Worm (Caenorhabditis elegans): Measurements from ENCODE around the gene irld-55.

irld-55 gene

DNA sequence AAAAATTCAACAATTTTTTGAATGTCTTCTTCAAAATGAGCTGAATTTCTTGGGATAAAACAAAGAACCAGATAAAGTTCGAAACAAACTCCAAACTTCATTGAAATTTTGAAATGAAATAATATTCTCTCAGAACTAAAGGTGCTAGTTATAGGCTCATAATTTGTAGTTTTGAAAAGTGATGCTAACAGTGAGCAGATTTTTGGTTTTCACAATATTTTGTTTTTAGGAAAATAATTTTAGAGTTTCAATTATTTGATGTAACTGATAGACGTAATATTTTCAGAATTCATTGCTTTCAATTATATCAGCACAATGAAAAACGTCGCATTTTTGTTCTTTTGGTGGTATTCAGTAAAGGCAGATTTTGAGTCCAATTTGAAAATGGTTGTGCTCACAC is at the start of gene irld-55, which contains the start of gene irld-56:
irld-55 (plus strand) TSS at position 316 of the 400 bp plus-strand sequence.
irld-56 (minus strand) TSS at position 101 of the 400 bp plus-strand sequence.
- no peak for TF ChIP-seq unc-62 (GFP tag; optimal IDR thresholded peaks at IDR 0.05)

ce11 chrIV:13979797-13980459 is 40.1 kb upstream of the irld-55 start, which contains the start of gene dnbp-1:
Gene dnbp-1, minus strand, starts transcription at chrIV:13979847.
- TF ChIP-seq unc-62 (GFP tag; optimal IDR thresholded peaks at IDR 0.05): no peak

DNA sequence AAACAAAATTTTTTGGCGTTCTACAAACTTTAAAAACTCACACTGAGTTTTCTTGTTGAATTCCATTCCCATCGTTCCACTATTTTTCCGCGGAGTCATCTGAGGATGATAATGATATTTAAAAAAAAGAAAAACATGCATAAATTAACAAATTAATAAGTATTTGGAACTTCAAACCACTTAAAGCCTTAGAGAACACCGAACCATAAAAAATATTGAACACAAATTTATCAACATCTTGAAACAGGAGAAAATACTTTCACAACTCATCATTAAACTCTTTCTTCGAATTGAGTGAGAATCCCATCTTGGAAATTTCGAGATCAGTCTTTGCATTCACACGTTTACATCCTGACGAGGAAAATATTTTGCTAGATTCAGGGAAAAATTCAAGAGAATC is 37.6 kb upstream of the irld-55 start, which contains the start of gene gei-18:
gei-18 (minus strand) TSS at position 101 of the 400 bp plus-strand sequence.
- TF ChIP-seq unc-62 (GFP tag; optimal IDR thresholded peaks at IDR 0.05): no peak

DNA sequence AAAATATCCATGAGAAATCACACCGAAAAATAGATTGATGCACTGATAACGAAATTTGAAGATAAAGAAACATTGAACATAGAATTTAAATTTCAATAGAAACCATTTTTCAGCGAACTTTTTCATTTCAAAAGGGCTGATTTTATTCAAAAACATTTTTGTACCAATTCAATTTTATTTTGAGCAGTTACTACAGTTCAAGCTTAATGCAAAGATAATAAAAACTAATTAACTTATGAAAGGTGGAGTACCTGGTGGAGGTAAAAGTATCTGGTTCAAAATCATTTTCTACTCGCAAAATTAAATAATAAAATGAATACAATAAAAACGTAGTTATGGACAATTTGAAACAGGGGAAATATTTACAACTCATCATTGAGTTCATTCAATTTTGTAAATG is 36.0 kb upstream of the irld-55 start, which contains the start of gene tor-2:
tor-2 (minus strand) TSS at position 101 of the 400 bp plus-strand sequence.
- no peak for TF ChIP-seq unc-62 (GFP tag; optimal IDR thresholded peaks at IDR 0.05)

DNA sequence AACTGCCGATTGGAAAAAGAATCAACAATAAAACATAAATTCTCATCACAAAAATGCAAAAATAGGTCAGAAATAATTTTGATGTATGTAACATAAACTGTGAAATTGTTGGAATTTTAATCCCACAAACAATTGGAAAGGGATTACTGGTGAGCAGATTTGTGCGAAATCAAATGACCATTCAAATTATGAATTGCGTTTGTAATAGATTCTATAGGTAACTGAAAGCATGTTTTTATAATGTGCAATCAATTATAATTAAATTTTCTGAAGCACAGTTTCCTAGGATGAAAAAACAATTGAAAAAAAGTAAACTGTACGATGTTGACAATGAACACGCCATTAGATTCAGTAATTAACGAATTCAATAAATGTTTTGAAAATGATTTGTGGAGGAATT is 34.3 kb upstream of the irld-55 start, which contains the start of gene tor-1:
tor-1 (minus strand) TSS at position 101 of the 400 bp plus-strand sequence.
- TF ChIP-seq unc-62 (GFP tag; optimal IDR thresholded peaks at IDR 0.05): no peak

ce11 chrIV:13988781-13989180 is 31.2 kb upstream of the irld-55 start, which contains the start of gene egl-23:
Gene egl-23, plus strand, starts transcription at chrIV:13989081.
- no peak for TF ChIP-seq unc-62 (GFP tag; optimal IDR thresholded peaks at IDR 0.05)

DNA sequence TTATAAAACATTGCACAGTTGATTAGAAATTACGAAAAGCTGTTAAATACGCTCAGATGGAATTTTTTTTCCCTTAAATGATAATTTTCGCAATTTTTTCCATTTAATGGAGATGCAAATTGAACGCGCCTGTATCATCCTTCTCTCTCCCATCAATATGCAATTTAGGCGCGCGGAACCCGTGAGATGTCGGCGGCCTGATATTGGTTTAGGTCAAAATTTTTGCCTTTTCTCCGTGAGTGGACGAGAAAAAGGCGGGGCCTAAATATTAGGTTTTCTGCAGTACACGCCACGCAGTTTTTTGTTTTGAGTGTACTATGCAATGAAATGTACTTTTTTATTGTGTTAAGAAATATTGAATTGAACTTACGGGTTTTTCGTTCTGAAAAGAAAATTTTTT is 30.1 kb upstream of the irld-55 start:
- TF ChIP-seq unc-62 (GFP tag; optimal IDR thresholded peaks at IDR 0.05): no peak

ce11 chrIV:14001782-14002181 is 18.2 kb upstream of the irld-55 start:
- TF ChIP-seq unc-62 (GFP tag; optimal IDR thresholded peaks at IDR 0.05): no peak

DNA sequence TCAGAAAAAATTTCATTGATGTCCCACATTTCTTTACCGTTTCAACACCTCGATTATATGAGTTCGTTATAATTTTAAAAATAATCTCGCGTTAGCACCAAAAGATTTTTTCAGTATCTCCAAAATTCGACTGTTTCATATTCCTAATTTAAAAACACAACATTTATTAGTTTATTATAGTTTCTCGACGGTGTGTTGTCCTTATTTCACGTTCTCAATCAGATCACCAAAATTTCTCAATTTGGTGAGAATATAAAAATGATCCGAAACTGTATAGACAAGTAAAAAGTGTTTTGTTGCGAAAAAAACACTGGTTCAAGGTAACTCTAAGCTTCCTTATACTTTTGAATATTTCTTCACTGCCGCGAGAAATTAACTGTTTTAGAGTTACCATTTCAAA is 11.3 kb upstream of the irld-55 start:
- TF ChIP-seq unc-62 (GFP tag; optimal IDR thresholded peaks at IDR 0.05): no peak

DNA sequence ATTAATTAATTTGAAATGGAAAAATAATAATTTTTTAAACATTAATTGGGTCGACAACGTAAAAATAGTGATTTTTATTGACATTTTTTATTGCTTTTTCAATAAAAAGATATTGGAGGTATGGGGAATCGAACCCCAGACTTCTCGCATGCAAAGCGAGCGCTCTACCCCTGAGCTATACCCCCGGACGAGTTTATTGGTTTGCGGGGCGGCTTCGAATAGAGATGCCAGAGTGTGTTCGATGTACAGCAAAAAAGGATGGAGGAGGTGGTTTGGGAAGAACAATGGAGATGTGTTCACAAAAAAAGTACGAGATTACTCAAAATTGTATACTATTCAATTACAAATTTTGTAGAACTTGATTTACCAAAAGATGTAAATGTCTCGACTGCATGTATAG is 6.3 kb upstream of the irld-55 start:
- TF ChIP-seq unc-62 (GFP tag; optimal IDR thresholded peaks at IDR 0.05): no peak

ce11 chrIV:14015844-14016243 is 4.2 kb upstream of the irld-55 start, which contains the start of gene srw-63:
Gene srw-63, minus strand, starts transcription at chrIV:14015944.
- TF ChIP-seq unc-62 (GFP tag; optimal IDR thresholded peaks at IDR 0.05): no peak

DNA sequence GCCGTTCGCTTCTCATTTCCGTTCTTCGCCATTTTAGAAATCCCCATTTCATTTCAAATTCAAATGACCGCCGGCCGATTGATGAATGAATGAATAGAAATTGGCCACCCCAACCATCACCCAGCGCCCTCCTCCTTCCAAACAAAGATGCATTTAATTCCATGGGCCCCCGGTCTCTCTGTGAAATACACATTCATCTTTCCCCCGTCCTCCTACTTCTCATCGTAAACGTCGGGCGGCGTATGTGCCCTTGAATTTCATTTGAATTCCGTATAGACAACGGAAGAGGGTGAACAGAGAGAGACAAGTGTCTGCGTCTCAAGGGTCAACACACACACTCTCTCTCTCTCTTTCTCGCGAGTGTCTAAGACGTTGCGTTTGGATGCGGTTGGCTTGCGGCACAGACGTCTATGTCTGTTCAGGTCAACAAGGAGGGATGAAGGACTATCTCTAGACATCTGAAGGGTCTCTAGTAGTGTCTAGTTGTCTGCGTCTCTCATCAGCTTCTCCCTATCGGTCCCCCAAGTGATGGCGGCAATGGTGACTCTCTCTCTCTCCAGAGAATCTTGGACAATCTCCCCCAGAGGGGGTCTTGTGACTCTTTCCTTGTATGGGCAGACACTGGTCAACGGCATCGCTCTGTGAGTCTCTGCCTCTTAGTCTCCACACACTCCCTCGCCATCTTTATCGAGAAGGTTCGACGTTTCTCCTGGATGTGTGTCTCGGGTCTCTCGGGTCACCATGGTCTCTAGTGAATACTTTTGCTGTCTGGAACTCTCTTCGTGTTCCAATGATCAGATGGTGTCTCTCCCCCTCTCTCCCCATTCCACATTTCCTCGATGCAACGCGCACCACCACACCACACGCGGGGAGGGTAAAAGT is 12.9 kb downstream of the irld-55 start:
- TF ChIP-seq unc-62 (GFP tag; optimal IDR thresholded peaks at IDR 0.05): no peak

DNA sequence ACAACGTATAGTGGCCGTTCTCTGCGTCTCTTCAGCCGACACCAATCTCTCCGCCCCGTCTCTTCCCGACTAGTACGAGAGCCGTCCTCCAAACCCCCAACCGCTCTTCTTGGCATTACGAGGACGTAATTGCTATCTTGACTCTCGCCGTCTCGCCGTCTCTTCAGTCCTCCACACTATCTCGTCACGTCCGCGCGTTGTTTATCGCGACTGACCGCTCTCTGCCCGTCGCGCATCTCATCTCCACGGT is 13.4 kb downstream of the irld-55 start:
- TF ChIP-seq unc-62 (GFP tag; optimal IDR thresholded peaks at IDR 0.05): no peak

- TF ChIP-seq unc-62 (GFP tag; optimal IDR thresholded peaks at IDR 0.05): no peak
These were observed 14.0 kb downstream of the irld-55 start for ce11 chrIV:14033752-14034570.

DNA sequence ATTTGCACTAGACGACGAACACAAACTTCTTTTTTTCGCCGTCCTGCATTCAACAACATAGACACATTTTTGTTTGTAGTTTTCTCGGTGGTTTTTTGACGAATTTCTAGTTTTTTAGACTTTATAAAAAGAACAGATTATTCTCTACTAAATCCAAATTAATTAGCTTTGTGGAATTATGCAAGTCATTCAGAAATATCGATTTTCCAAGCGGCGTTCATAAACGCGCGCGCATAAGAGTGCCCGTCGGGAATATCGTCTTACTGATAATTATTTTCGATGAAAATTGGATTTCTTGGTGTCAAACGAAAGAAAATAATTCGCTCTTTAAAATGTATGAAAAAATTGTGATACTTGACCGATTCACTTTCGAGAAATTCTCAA is 14.6 kb downstream of the irld-55 start:
- no peak for TF ChIP-seq unc-62 (GFP tag; optimal IDR thresholded peaks at IDR 0.05)

DNA sequence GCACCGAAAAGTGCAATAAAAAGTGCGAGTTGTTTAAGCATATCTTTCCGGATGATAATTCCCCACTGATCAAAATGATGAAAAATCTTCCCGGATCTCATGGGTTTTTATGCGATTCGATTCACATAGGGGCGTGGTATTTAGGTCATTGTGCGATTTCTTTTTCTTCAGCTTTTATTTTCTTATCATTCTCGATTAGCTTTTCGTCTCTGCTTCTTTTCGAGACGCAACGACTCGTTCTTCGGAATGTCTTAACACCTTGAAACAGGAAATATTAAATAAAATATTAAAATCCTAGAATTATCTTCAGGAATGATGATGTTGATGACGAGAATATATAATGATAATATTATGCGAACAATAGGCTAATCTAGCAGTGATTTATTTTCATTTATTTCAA is 23.7 kb downstream of the irld-55 start, which contains the start of gene Y37A1B.7:
Y37A1B.7 (minus strand) TSS at position 101 of the 400 bp plus-strand sequence.
- TF ChIP-seq unc-62 (GFP tag; optimal IDR thresholded peaks at IDR 0.05): no peak

All from whole organism, dauer.